Worm (Caenorhabditis elegans): Measurements from ENCODE around the gene rpt-4.

Gene rpt-4

ce11 chrII:31521-31920 lies 14.5 kb downstream of the rpt-4 start, which contains the start of the genes F23F1.5 and fbxc-54:
Gene F23F1.5, minus strand, starts transcription at chrII:31584.
Gene fbxc-54, plus strand, starts transcription at chrII:31719.
- TF ChIP-seq him-1 (tag; optimal IDR thresholded peaks at IDR 0.05) (no peak), dao-5 (tag; optimal IDR thresholded peaks at IDR 0.05) (no peak), W03F9.2 (tag; optimal IDR thresholded peaks at IDR 0.05) (no peak)

ce11 chrII:29578-29977 lies 16.4 kb downstream of the rpt-4 start:
- TF ChIP-seq dao-5 (tag; optimal IDR thresholded peaks at IDR 0.05) = no peak
- TF ChIP-seq him-1 (tag; optimal IDR thresholded peaks at IDR 0.05) = no peak

ce11 chrII:28283-28682 lies 17.7 kb downstream of the rpt-4 start, which contains the start of gene F23F1.4:
Gene F23F1.4, minus strand, starts transcription at chrII:28423.
- TF ChIP-seq W03F9.2 (tag; optimal IDR thresholded peaks at IDR 0.05) (no peak), dao-5 (tag; optimal IDR thresholded peaks at IDR 0.05) (no peak), him-1 (tag; optimal IDR thresholded peaks at IDR 0.05) (no peak)

ce11 chrII:24559-24998 lies 21.4 kb downstream of the rpt-4 start, which contains the start of gene enee-1:
Gene enee-1, plus strand, starts transcription at chrII:24666.
- TF ChIP-seq dao-5 (tag; optimal IDR thresholded peaks at IDR 0.05) (no peak), W03F9.2 (tag; optimal IDR thresholded peaks at IDR 0.05) (peak; percentile 73), him-1 (tag; optimal IDR thresholded peaks at IDR 0.05) (no peak)

- no peak for TF ChIP-seq dao-5 (tag; optimal IDR thresholded peaks at IDR 0.05)
- no peak for TF ChIP-seq him-1 (tag; optimal IDR thresholded peaks at IDR 0.05)
- TF ChIP-seq W03F9.2 (tag; optimal IDR thresholded peaks at IDR 0.05) = no peak
Measured at ce11 chrII:23739-24138, 22.3 kb downstream of the rpt-4 start.

ce11 chrII:23025-23424 lies 23.0 kb downstream of the rpt-4 start, which contains the start of gene sqt-2:
Gene sqt-2, plus strand, starts transcription at chrII:23325.
- TF ChIP-seq him-1 (tag; optimal IDR thresholded peaks at IDR 0.05) (no peak), W03F9.2 (tag; optimal IDR thresholded peaks at IDR 0.05) (no peak), dao-5 (tag; optimal IDR thresholded peaks at IDR 0.05) (no peak)

- TF ChIP-seq W03F9.2 (tag; optimal IDR thresholded peaks at IDR 0.05) (no peak), him-1 (tag; optimal IDR thresholded peaks at IDR 0.05) (no peak), dao-5 (tag; optimal IDR thresholded peaks at IDR 0.05) (no peak)
Measured at ce11 chrII:21953-22352, 24.1 kb downstream of the rpt-4 start.

- TF ChIP-seq him-1 (tag; optimal IDR thresholded peaks at IDR 0.05) (no peak), W03F9.2 (tag; optimal IDR thresholded peaks at IDR 0.05) (no peak), dao-5 (tag; optimal IDR thresholded peaks at IDR 0.05) (no peak)
Measured at ce11 chrII:19238-19637, 26.8 kb downstream of the rpt-4 start, which contains the start of gene gmeb-1. Gene gmeb-1, plus strand, starts transcription at chrII:19538.

ce11 chrII:18787-19186 lies 27.2 kb downstream of the rpt-4 start:
- TF ChIP-seq dao-5 (tag; optimal IDR thresholded peaks at IDR 0.05) = no peak
- TF ChIP-seq him-1 (tag; optimal IDR thresholded peaks at IDR 0.05) = no peak
- TF ChIP-seq W03F9.2 (tag; optimal IDR thresholded peaks at IDR 0.05) = peak; percentile 53

- TF ChIP-seq dao-5 (tag; optimal IDR thresholded peaks at IDR 0.05) = no peak
- TF ChIP-seq him-1 (tag; optimal IDR thresholded peaks at IDR 0.05) = no peak
- no peak for TF ChIP-seq W03F9.2 (tag; optimal IDR thresholded peaks at IDR 0.05)
Measured at ce11 chrII:12685-13084, 33.3 kb downstream of the rpt-4 start, which contains the start of gene best-3. Gene best-3, plus strand, starts transcription at chrII:12985.

- TF ChIP-seq W03F9.2 (tag; optimal IDR thresholded peaks at IDR 0.05) (no peak), him-1 (tag; optimal IDR thresholded peaks at IDR 0.05) (no peak), dao-5 (tag; optimal IDR thresholded peaks at IDR 0.05) (no peak)
Measured at ce11 chrII:11783-12182, 34.2 kb downstream of the rpt-4 start, which contains the start of gene best-4. Gene best-4, minus strand, starts transcription at chrII:11883.

- no peak for TF ChIP-seq W03F9.2 (tag; optimal IDR thresholded peaks at IDR 0.05)
- TF ChIP-seq dao-5 (tag; optimal IDR thresholded peaks at IDR 0.05) = no peak
Measured at ce11 chrII:8212-8611, 37.8 kb downstream of the rpt-4 start.

ce11 chrII:6349-6748 lies 39.7 kb downstream of the rpt-4 start, which contains the start of gene osta-1:
Gene osta-1, plus strand, starts transcription at chrII:6657.
- TF ChIP-seq W03F9.2 (tag; optimal IDR thresholded peaks at IDR 0.05) = no peak
- no peak for TF ChIP-seq him-1 (tag; optimal IDR thresholded peaks at IDR 0.05)
- no peak for TF ChIP-seq dao-5 (tag; optimal IDR thresholded peaks at IDR 0.05)

- TF ChIP-seq dao-5 (tag; optimal IDR thresholded peaks at IDR 0.05) (no peak), W03F9.2 (tag; optimal IDR thresholded peaks at IDR 0.05) (no peak), him-1 (tag; optimal IDR thresholded peaks at IDR 0.05) (no peak)
Measured at ce11 chrII:4793-5192, 41.2 kb downstream of the rpt-4 start.

ce11 chrII:1334-1898 lies 44.6 kb downstream of the rpt-4 start, which contains the start of gene 2L52.1:
Gene 2L52.1, plus strand, starts transcription at chrII:1848.
- no peak for TF ChIP-seq him-1 (tag; optimal IDR thresholded peaks at IDR 0.05)
- no peak for TF ChIP-seq dao-5 (tag; optimal IDR thresholded peaks at IDR 0.05)
- no peak for TF ChIP-seq W03F9.2 (tag; optimal IDR thresholded peaks at IDR 0.05)
